Worm (Caenorhabditis elegans) whole organism, early embryonic: ENCODE data around the gene irld-52.

Source experiments
- B0310.2 ChIP-seq: sonication (generic microtip); optimal IDR thresholded peaks from 2 replicates; lab custom pipeline; 2016; ENCODE audit warnings: mild to moderate bottlenecking, missing genetic modification characterization, missing compliant biosample characterization
- aly-1 ChIP-seq: sonication (generic microtip); optimal IDR thresholded peaks from 2 replicates; lab custom pipeline; 2016; ENCODE audit warnings: missing genetic modification characterization, missing compliant biosample characterization
- ama-1 ChIP-seq: fragments of 150-350 bp; optimal IDR thresholded peaks from 2 replicates; lab custom pipeline; 2014
- ceh-13 ChIP-seq: fragments of 200-800 bp; sonication (Bioruptor generic); optimal IDR thresholded peaks from 2 replicates; lab custom pipeline; 2018; ENCODE audit warnings: mild to moderate bottlenecking, missing genetic modification characterization, missing compliant biosample characterization
- ceh-36 ChIP-seq: sonication (generic microtip); optimal IDR thresholded peaks from 2 replicates; lab custom pipeline; 2016; ENCODE audit warnings: missing genetic modification characterization, inconsistent platforms, missing compliant biosample characterization
- ets-7 ChIP-seq: sonication (generic microtip); optimal IDR thresholded peaks from 2 replicates; lab custom pipeline; 2016; ENCODE audit warnings: missing genotype, missing genetic modification characterization, missing compliant biosample characterization
- flt-1 ChIP-seq: fragments of 200-800 bp; sonication (Bioruptor generic); IDR thresholded peaks from 2 replicates; pipeline ENCODE4 v1.3.6; 2022; ENCODE audit warnings: missing genetic modification characterization, missing compliant biosample characterization
- hmbx-1 ChIP-seq: sonication (generic microtip); optimal IDR thresholded peaks from 2 replicates; lab custom pipeline; 2016; ENCODE audit warnings: mild to moderate bottlenecking, missing genetic modification characterization, missing compliant biosample characterization
- hnd-1 ChIP-seq: sonication (generic microtip); optimal IDR thresholded peaks from 2 replicates; lab custom pipeline; 2016; ENCODE audit warnings: missing genetic modification characterization, missing compliant biosample characterization
- pes-1 ChIP-seq: fragments of 200-800 bp; sonication (Bioruptor generic); IDR thresholded peaks from 2 replicates; pipeline ENCODE4 v1.3.6; 2022; ENCODE audit warnings: missing genetic modification reagents, missing genetic modification characterization, missing compliant biosample characterization
- scrt-1 ChIP-seq: fragments of 200-800 bp; sonication (Bioruptor generic); IDR thresholded peaks from 2 replicates; pipeline ENCODE4 v1.3.6; 2022; ENCODE audit warnings: missing genetic modification characterization, missing compliant biosample characterization
- sea-1 ChIP-seq: fragments of 200-800 bp; sonication (Bioruptor generic); conservative IDR thresholded peaks from 2 replicates; pipeline ENCODE4 v1.3.6; 2022; ENCODE audit warnings: missing genetic modification characterization, missing compliant biosample characterization
- tra-4 ChIP-seq: sonication (generic microtip); optimal IDR thresholded peaks from 2 replicates; lab custom pipeline; 2017; ENCODE audit warnings: missing genetic modification characterization, missing compliant biosample characterization

DNA sequence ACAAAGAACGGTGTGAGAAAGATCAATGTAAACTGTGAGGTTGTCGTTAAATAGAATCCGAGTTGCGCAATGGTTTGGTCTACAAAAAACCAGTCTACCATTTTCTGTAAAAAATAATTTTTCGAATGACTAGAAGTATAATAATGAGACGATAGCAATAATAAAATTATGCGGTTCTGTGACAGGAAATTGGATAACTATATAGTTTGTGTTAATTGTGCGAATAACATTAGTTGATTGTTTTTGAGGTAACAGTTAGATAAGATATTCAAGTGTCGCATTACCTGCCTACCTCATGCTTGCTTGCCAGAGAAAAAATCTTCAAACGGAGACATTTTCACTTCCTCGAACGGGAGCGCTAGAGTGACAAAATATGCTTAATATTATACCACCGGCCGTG, 37.6 kb upstream of the irld-52 start, which contains the start of gene str-18:
- TF ChIP-seq ceh-36 (tag; lab: Kevin White, UChicago), result no peak
- no peak for TF ChIP-seq ama-1 (lab: Kevin White, UChicago)
- TF ChIP-seq flt-1, result no peak
- no peak for TF ChIP-seq aly-1 (tag; lab: Kevin White, UChicago)
- TF ChIP-seq scrt-1, result no peak
- no peak for TF ChIP-seq ets-7 (tag; lab: Kevin White, UChicago)
- no peak for TF ChIP-seq ceh-13 (GFP tag; lab: Kevin White, UChicago)
- TF ChIP-seq tra-4 (tag; lab: Kevin White, UChicago), result no peak
- TF ChIP-seq B0310.2 (tag; lab: Kevin White, UChicago), result no peak
- TF ChIP-seq hmbx-1 (tag; lab: Kevin White, UChicago), result no peak
- no peak for TF ChIP-seq sea-1 (GFP tag; lab: Robert Waterston, UW)
- no peak for TF ChIP-seq hnd-1 (tag; lab: Kevin White, UChicago)
- no peak for TF ChIP-seq pes-1 (GFP tag; lab: Robert Waterston, UW)
